Worm (Caenorhabditis elegans): Measurements from ENCODE around the gene clec-183.
"Not testable (repeated sequence)": the region's sequence is repeated elsewhere in the genome, so short reads cannot be mapped to it uniquely, and the experiment has no call there.

clec-183 gene

ce11 chrIV:9327706-9328105 lies at the start of gene clec-183:
Gene clec-183 (plus strand): TSS chrIV:9328006.
- TF ChIP-seq med-1 (GFP tag; optimal IDR thresholded peaks at IDR 0.05; ENCODE audit: insufficient read depth) (no peak), T22C8.4 (GFP tag; IDR thresholded peaks at IDR 0.05) (no peak), cog-1 (tag; optimal IDR thresholded peaks at IDR 0.05) (no peak), flt-1 (GFP tag; IDR thresholded peaks at IDR 0.05) (no peak), klf-2 (GFP tag; conservative IDR thresholded peaks at IDR 0.05) (no peak), ztf-29 (GFP tag; IDR thresholded peaks at IDR 0.05) (no peak), ref-1 (GFP tag; conservative IDR thresholded peaks at IDR 0.05) (no peak), ztf-23 (GFP tag; IDR thresholded peaks at IDR 0.05) (no peak), tab-1 (GFP tag; IDR thresholded peaks at IDR 0.05) (no peak)

- TF ChIP-seq cog-1 (tag; optimal IDR thresholded peaks at IDR 0.05); klf-2 (GFP tag; conservative IDR thresholded peaks at IDR 0.05); ref-1 (GFP tag; conservative IDR thresholded peaks at IDR 0.05): not testable (repeated sequence)
Observed at ce11 chrIV:9286305-9286704, 41.5 kb upstream of the clec-183 start, which contains the start of gene nhr-267. Gene nhr-267 (minus strand): TSS chrIV:9286405.

ce11 chrIV:9289635-9290034 lies 38.2 kb upstream of the clec-183 start:
- TF ChIP-seq ztf-23 (GFP tag; IDR thresholded peaks at IDR 0.05), result no peak
- TF ChIP-seq ztf-29 (GFP tag; IDR thresholded peaks at IDR 0.05), result no peak
- no peak for TF ChIP-seq med-1 (GFP tag; optimal IDR thresholded peaks at IDR 0.05; ENCODE audit: insufficient read depth)
- no peak for TF ChIP-seq tab-1 (GFP tag; IDR thresholded peaks at IDR 0.05)
- TF ChIP-seq cog-1 (tag; optimal IDR thresholded peaks at IDR 0.05), result no peak
- TF ChIP-seq ref-1 (GFP tag; conservative IDR thresholded peaks at IDR 0.05), result no peak
- no peak for TF ChIP-seq flt-1 (GFP tag; IDR thresholded peaks at IDR 0.05)
- TF ChIP-seq T22C8.4 (GFP tag; IDR thresholded peaks at IDR 0.05), result no peak
- no peak for TF ChIP-seq klf-2 (GFP tag; conservative IDR thresholded peaks at IDR 0.05)

- TF ChIP-seq flt-1 (GFP tag; IDR thresholded peaks at IDR 0.05); klf-2 (GFP tag; conservative IDR thresholded peaks at IDR 0.05); med-1 (GFP tag; optimal IDR thresholded peaks at IDR 0.05; ENCODE audit: insufficient read depth): not testable (repeated sequence)
Observed at ce11 chrIV:9293825-9294224, 34.0 kb upstream of the clec-183 start, which contains the start of gene nhr-264. Gene nhr-264 (minus strand): TSS chrIV:9293925.

DNA sequence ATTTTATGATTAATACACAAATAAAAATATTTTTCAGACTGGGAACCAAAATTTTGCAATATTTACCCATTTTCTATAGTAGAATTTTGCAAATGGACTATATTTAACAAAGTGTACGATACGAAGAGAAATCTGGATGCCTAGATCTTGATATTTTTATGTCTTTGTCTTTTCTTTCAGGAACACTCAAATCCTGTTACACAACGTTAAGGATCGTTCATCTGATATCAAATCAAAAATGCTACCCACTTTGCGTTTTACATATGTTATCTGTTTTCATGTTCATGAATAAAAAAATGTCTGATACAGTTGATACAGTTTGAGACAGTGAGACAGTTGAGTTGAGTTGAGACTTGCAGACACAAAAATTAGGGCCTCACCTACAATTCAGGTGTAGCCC lies 31.5 kb upstream of the clec-183 start, which contains the start of gene F49C12.1:
TSS of gene F49C12.1 (minus strand) at position 70 of the 400 bp plus-strand sequence.
- TF ChIP-seq tab-1 (GFP tag; IDR thresholded peaks at IDR 0.05) (no peak), cog-1 (tag; optimal IDR thresholded peaks at IDR 0.05) (no peak), ztf-23 (GFP tag; IDR thresholded peaks at IDR 0.05) (no peak), med-1 (GFP tag; optimal IDR thresholded peaks at IDR 0.05; ENCODE audit: insufficient read depth) (no peak), flt-1 (GFP tag; IDR thresholded peaks at IDR 0.05) (no peak), ztf-29 (GFP tag; IDR thresholded peaks at IDR 0.05) (no peak), T22C8.4 (GFP tag; IDR thresholded peaks at IDR 0.05) (no peak)

- no peak for TF ChIP-seq klf-2 (GFP tag; conservative IDR thresholded peaks at IDR 0.05)
- TF ChIP-seq flt-1 (GFP tag; IDR thresholded peaks at IDR 0.05), result no peak
- TF ChIP-seq med-1 (GFP tag; optimal IDR thresholded peaks at IDR 0.05; ENCODE audit: insufficient read depth), result no peak
Observed at ce11 chrIV:9299145-9299544, 28.7 kb upstream of the clec-183 start, which contains the start of gene F49C12.2. Gene F49C12.2 (minus strand): TSS chrIV:9299245.

ce11 chrIV:9300127-9300526 lies 27.7 kb upstream of the clec-183 start, which contains the start of gene F49C12.3:
Gene F49C12.3 (plus strand): TSS chrIV:9300427.
- TF ChIP-seq ztf-23 (GFP tag; IDR thresholded peaks at IDR 0.05) (no peak), med-1 (GFP tag; optimal IDR thresholded peaks at IDR 0.05; ENCODE audit: insufficient read depth) (no peak), T22C8.4 (GFP tag; IDR thresholded peaks at IDR 0.05) (no peak), ztf-29 (GFP tag; IDR thresholded peaks at IDR 0.05) (no peak), flt-1 (GFP tag; IDR thresholded peaks at IDR 0.05) (no peak), cog-1 (tag; optimal IDR thresholded peaks at IDR 0.05) (no peak)

ce11 chrIV:9303994-9304393 lies 23.8 kb upstream of the clec-183 start, which contains the start of gene F49C12.4:
Gene F49C12.4 (minus strand): TSS chrIV:9304094.
- no peak for TF ChIP-seq ref-1 (GFP tag; conservative IDR thresholded peaks at IDR 0.05)
- no peak for TF ChIP-seq ztf-23 (GFP tag; IDR thresholded peaks at IDR 0.05)
- no peak for TF ChIP-seq med-1 (GFP tag; optimal IDR thresholded peaks at IDR 0.05; ENCODE audit: insufficient read depth)

DNA sequence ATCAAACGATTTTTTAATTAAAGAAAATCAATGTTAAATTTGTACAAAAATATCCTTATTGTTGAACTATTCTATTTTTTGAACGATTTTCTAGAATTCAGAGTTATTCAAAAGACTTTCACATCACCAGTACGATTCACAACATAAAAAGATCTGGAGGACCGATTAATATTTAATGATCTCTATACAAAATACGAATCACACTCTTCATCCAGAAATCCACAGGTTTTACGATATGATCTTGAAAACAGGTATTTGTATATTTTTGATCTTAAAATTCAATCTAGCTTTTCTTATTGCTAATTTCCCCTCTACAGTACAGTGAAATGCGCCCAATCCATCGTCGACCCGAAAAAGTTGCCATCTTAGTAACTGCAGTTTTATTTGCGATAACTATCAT lies 23.2 kb upstream of the clec-183 start, which contains the start of gene F49C12.5:
TSS of gene F49C12.5 (plus strand) at position 301 of the 400 bp plus-strand sequence.
- TF ChIP-seq cog-1 (tag; optimal IDR thresholded peaks at IDR 0.05), result no peak
- no peak for TF ChIP-seq ztf-29 (GFP tag; IDR thresholded peaks at IDR 0.05)
- no peak for TF ChIP-seq med-1 (GFP tag; optimal IDR thresholded peaks at IDR 0.05; ENCODE audit: insufficient read depth)
- no peak for TF ChIP-seq ztf-23 (GFP tag; IDR thresholded peaks at IDR 0.05)
- TF ChIP-seq klf-2 (GFP tag; conservative IDR thresholded peaks at IDR 0.05), result no peak
- no peak for TF ChIP-seq flt-1 (GFP tag; IDR thresholded peaks at IDR 0.05)

DNA sequence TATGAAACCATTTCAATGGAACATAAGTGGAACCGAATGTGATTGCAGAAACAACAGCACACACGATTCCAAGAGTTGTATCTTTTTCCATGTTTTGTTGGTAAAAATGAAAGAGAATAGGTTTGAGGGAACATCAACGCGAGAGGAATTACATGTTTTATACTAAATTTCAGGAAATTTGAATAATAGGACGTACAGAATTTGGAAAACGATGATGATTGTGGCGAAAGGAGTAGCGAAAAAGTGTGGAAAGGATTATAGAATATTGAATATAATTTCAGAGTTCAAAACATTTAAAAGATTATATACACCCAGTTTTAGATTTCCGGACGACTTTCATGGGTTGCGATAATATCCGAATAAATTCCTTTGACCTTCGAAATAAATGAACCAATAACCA lies 18.8 kb upstream of the clec-183 start, which contains the start of gene F49C12.6:
TSS of gene F49C12.6 (minus strand) at position 101 of the 400 bp plus-strand sequence.
- TF ChIP-seq med-1 (GFP tag; optimal IDR thresholded peaks at IDR 0.05; ENCODE audit: insufficient read depth), result no peak

DNA sequence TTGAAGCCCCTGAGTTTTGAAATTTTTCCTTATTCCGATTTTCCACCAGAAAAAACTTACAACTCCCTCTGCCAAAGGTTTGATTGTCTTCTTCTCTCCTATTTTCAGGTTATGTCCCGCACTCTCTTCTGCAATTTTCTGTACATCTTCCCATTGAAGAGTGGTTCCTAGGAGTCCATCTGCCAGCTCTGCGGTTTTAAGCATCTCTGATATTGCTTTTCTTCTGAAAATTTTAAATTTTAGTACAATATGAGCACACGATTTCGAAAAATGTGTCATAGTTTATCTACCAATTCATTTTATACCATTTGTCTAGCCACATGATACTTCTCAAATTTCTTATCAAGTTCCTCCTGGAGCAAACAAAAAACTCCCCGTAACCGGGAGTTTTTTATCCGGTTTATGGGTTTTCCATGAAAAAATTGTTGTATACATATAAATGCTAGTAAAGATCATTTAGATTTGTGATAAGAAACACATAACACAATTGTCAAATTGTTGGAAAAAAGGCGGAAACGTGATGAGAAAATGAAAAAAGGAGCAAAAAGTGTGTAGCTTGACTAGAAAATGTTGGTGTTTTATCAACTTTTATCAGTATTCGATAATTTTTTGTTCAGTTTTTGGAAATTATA lies 16.8 kb upstream of the clec-183 start:
- TF ChIP-seq flt-1 (GFP tag; IDR thresholded peaks at IDR 0.05) (no peak), cog-1 (tag; optimal IDR thresholded peaks at IDR 0.05) (no peak), ref-1 (GFP tag; conservative IDR thresholded peaks at IDR 0.05) (no peak), ztf-23 (GFP tag; IDR thresholded peaks at IDR 0.05) (no peak), tab-1 (GFP tag; IDR thresholded peaks at IDR 0.05) (no peak), T22C8.4 (GFP tag; IDR thresholded peaks at IDR 0.05) (no peak), med-1 (GFP tag; optimal IDR thresholded peaks at IDR 0.05; ENCODE audit: insufficient read depth) (no peak), klf-2 (GFP tag; conservative IDR thresholded peaks at IDR 0.05) (no peak), ztf-29 (GFP tag; IDR thresholded peaks at IDR 0.05) (no peak)

Measured in whole organism, midembryonic.